Fruit fly (Drosophila melanogaster): ENCODE measurements around the gene CG15203.
"Not testable (repeated sequence)": the region's sequence is repeated elsewhere in the genome, so short reads cannot be mapped to it uniquely, and the experiment has no call there.

Gene CG15203

DNA sequence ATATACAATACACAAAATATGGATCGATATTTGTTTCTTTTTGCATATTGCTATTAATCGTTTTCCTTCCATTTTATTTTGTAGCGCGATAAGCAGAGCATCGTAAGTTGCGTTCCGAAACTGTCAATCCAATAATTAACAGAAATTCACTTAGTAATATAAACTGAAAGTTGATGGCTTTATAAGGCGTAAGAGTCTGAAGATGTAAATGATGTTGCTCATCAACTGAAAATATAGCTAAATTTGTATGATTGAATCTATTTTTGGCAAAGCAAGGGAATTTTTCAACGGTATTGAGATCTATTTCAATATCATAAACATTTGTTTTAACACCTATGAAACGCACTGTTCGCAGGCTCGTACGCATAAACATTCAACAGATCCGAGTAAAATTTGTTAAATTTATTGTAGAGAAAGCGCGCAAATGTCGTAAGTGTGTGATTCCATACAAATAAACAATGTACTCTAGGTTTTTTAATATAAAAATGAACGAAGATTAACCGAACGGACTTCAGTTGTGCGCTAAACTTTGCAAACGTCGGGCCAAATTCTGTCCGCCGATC, 22.5 kb downstream of the CG15203 start, which contains the start of gene Vago (continued):
- peak; percentile 34 for TF ChIP-seq Sp1 (GFP tag; optimal IDR thresholded peaks at IDR 0.05)
- TF ChIP-seq pan (optimal IDR thresholded peaks at IDR 0.05), result no peak
- TF ChIP-seq Myc (optimal IDR thresholded peaks at IDR 0.05), result no peak
- no peak for TF ChIP-seq Rel (GFP tag; optimal IDR thresholded peaks at IDR 0.05)
- peak; percentile 50 for TF ChIP-seq Rel (tag; optimal IDR thresholded peaks at IDR 0.05)
- TF ChIP-seq dmrt93B (GFP tag; optimal IDR thresholded peaks at IDR 0.05), result no peak
- no peak for TF ChIP-seq N (GFP tag; optimal IDR thresholded peaks at IDR 0.05)
- TF ChIP-seq jim (GFP tag; optimal IDR thresholded peaks at IDR 0.05), result no peak

DNA sequence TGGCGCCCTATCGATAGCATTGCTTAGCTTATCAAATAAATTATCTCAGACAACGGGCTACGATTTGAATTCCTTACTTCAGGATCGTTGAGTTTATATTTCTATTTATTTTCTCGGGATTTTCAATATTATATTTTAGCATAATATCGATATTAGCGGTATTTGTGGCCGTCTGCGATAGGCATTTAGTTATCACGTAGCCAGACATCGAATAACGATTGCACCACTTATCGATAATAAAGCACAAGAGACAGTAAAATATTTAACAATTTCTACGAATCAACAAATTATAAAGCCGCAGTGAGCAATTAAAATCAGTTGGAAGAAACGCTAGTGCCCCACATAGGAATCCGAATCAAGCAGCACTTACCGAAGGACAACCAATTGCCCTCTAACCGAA, 23.8 kb downstream of the CG15203 start, which contains the start of gene CG2076:
Gene CG2076, plus strand, starts transcription at position 50 of the 400 bp plus-strand sequence.
- TF ChIP-seq Mio (GFP tag; optimal IDR thresholded peaks at IDR 0.05), result no peak
- no peak for TF ChIP-seq rgr (GFP tag; optimal IDR thresholded peaks at IDR 0.05)
- no peak for TF ChIP-seq fru (GFP tag; optimal IDR thresholded peaks at IDR 0.05)
- TF ChIP-seq dsf (GFP tag; optimal IDR thresholded peaks at IDR 0.05; ENCODE audit: borderline replicate concordance), result no peak
- no peak for TF ChIP-seq dmrt93B (GFP tag; optimal IDR thresholded peaks at IDR 0.05)
- TF ChIP-seq CG32264 (GFP tag; optimal IDR thresholded peaks at IDR 0.05), result no peak
- no peak for TF ChIP-seq pan (optimal IDR thresholded peaks at IDR 0.05)
- no peak for TF ChIP-seq N (GFP tag; optimal IDR thresholded peaks at IDR 0.05)
- TF ChIP-seq h (GFP tag; optimal IDR thresholded peaks at IDR 0.05), result no peak
- no peak for TF ChIP-seq woc (GFP tag; optimal IDR thresholded peaks at IDR 0.05)

DNA sequence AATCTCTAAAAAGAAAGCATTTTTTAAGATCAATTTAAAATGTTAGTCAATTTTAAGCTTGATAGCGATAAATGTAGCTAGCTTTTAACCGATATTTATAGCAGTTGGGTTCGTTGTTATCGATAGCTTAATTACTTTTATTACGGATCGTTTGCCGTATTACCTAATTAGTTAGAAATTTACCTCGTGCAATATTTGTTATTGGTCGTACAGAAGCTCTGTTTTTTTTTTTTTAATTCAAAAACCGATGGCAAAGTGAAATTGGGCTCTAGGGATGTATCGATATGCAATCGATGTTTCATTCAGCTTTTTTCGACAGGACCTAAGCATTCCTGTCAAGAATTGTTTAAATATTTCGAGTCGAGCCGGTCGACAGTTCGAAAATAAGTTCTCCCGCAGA, 25.8 kb downstream of the CG15203 start, which contains the start of gene CG2061:
Gene CG2061, plus strand, starts transcription at position 292 of the 400 bp plus-strand sequence.
- TF ChIP-seq Myc (optimal IDR thresholded peaks at IDR 0.05), result peak; percentile 10
- no peak for TF ChIP-seq OdsH (GFP tag; optimal IDR thresholded peaks at IDR 0.05)

DNA sequence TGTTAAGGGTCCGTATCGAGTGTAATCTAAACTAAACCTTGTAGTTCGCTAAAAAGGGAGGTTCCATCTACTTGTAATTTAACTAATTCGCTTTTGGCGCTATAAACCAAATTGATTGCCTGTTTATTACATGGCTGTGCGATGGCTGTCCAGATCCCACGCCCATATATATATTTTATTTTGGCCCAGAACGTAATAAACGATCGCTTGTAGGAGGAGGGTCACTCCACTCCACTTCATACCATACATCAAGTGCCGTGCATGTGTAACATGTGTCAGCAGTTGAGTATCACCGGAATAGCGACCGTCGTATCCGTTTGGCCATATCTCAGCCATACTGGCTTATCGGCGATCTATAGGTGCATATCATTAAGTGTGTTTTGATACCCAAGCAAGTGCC, 28.9 kb downstream of the CG15203 start:
- TF ChIP-seq foxo (GFP tag; optimal IDR thresholded peaks at IDR 0.05) (no peak), fru (GFP tag; optimal IDR thresholded peaks at IDR 0.05) (no peak), usp (GFP tag; optimal IDR thresholded peaks at IDR 0.05) (no peak), CrebA (GFP tag; optimal IDR thresholded peaks at IDR 0.05; ENCODE audit: borderline replicate concordance) (no peak), GATAd (GFP tag; optimal IDR thresholded peaks at IDR 0.05) (no peak), sage (GFP tag; optimal IDR thresholded peaks at IDR 0.05) (no peak), sv (GFP tag; optimal IDR thresholded peaks at IDR 0.05) (no peak), dl (GFP tag; optimal IDR thresholded peaks at IDR 0.05; ENCODE audit: insufficient read depth in 1 of 2, partially characterized antibody in 2 of 2) (no peak), ey (GFP tag; optimal IDR thresholded peaks at IDR 0.05) (no peak), Dif (GFP tag; optimal IDR thresholded peaks at IDR 0.05; ENCODE audit: partially characterized antibody) (no peak), OdsH (GFP tag; optimal IDR thresholded peaks at IDR 0.05) (no peak), dsf (GFP tag; optimal IDR thresholded peaks at IDR 0.05; ENCODE audit: borderline replicate concordance) (no peak), HLH106 (tag; optimal IDR thresholded peaks at IDR 0.05) (no peak), Abd-B (GFP tag; optimal IDR thresholded peaks at IDR 0.05) (no peak), Myc (optimal IDR thresholded peaks at IDR 0.05) (no peak), Dfd (GFP tag; optimal IDR thresholded peaks at IDR 0.05) (no peak)

DNA sequence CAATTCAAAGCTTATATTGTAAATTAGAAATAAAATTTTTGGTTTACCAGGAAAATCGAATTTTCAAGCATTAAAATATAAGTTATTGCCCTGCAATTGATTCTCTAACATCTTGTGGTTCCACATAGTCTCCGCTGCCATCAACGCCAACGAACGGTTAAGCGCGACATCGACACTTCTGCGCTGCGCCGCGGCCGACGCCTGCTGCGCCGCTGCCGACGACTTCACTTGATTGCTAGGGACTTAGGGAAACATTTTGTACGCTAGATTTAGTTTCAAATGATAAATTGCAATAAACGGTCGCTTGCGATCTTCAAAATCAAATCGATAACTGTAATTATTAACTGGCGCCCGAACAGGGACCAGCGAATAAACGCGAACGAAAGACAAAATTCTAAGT, 29.6 kb downstream of the CG15203 start, which contains the start of gene CG42249:
Gene CG42249, plus strand, starts transcription at position 301 of the 400 bp plus-strand sequence.
- not testable (repeated sequence) for TF ChIP-seq Hnf4, h, ey (GFP tag; optimal IDR thresholded peaks at IDR 0.05)

DNA sequence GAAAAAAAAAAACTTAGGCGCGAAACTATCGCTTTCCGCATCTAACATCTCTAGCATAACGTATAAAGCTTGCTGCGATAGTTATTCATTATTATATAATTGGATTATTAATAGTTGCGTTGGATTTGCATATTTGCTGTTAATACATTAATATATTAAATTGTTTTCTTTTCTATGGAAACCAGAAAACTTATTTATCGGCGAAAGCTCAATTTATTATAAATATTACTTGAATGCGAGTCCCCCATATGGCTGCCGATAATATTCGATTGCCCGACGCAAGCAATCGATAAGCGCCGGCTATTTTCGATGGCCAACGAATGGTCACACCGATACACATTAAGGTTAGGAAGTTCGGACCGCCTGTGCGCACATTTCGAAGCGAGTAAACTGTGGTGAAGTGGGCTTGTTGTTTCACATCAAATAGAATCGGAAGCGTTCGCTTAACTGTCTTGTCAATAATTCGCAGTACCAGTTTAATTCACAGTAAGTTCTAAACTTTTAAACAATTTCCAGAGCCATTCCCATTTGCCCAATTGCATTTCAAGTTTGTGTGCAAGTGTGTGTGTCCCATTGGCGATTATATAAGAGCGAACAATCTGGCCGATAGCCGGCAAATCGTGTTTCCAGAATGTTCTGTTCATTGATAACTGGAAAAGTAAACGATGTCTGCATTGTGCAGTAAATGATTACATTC, 41.9 kb downstream of the CG15203 start, which contains the start of gene Hsp60A:
Gene Hsp60A, plus strand, starts transcription at position 335 of the 697 bp plus-strand sequence.
- TF ChIP-seq tai (GFP tag; optimal IDR thresholded peaks at IDR 0.05) (no peak), GATAd (GFP tag; optimal IDR thresholded peaks at IDR 0.05) (no peak), fru (GFP tag; optimal IDR thresholded peaks at IDR 0.05) (peak; percentile 38), sv (GFP tag; optimal IDR thresholded peaks at IDR 0.05) (peak; percentile 43), foxo (GFP tag; optimal IDR thresholded peaks at IDR 0.05) (peak in 1 of 2 experiments; percentile 58), woc (GFP tag; optimal IDR thresholded peaks at IDR 0.05) (peak; percentile 39), usp (GFP tag; optimal IDR thresholded peaks at IDR 0.05) (no peak), Dif (GFP tag; optimal IDR thresholded peaks at IDR 0.05; ENCODE audit: partially characterized antibody) (no peak), Vsx2 (GFP tag; optimal IDR thresholded peaks at IDR 0.05; ENCODE audit: partially characterized antibody) (no peak), pan (optimal IDR thresholded peaks at IDR 0.05) (no peak), rgr (GFP tag; optimal IDR thresholded peaks at IDR 0.05) (peak; percentile 34), h (GFP tag; optimal IDR thresholded peaks at IDR 0.05) (peak; percentile 62), psq (GFP tag; optimal IDR thresholded peaks at IDR 0.05) (peak; percentile 31), N (GFP tag; optimal IDR thresholded peaks at IDR 0.05) (no peak), br (GFP tag; optimal IDR thresholded peaks at IDR 0.05) (peak; percentile 41), brk (GFP tag; optimal IDR thresholded peaks at IDR 0.05) (no peak), HLH106 (tag; optimal IDR thresholded peaks at IDR 0.05) (peak; percentile 64), dsf (GFP tag; optimal IDR thresholded peaks at IDR 0.05; ENCODE audit: borderline replicate concordance) (no peak), Abd-B (GFP tag; optimal IDR thresholded peaks at IDR 0.05) (no peak), dl (GFP tag; optimal IDR thresholded peaks at IDR 0.05; ENCODE audit: insufficient read depth in 1 of 2, partially characterized antibody in 2 of 2) (no peak), Myc (optimal IDR thresholded peaks at IDR 0.05) (no peak), ey (GFP tag; optimal IDR thresholded peaks at IDR 0.05) (peak; percentile 41), Hr78 (GFP tag; optimal IDR thresholded peaks at IDR 0.05) (no peak), Sp1 (GFP tag; optimal IDR thresholded peaks at IDR 0.05) (peak; percentile 48), OdsH (GFP tag; optimal IDR thresholded peaks at IDR 0.05) (peak; percentile 48), CrebA (GFP tag; optimal IDR thresholded peaks at IDR 0.05; ENCODE audit: borderline replicate concordance) (no peak)
